Worm (Caenorhabditis elegans) whole organism, mixed stage, embryonic: ENCODE results near the gene F10D7.3.

Experiments used
- ceh-43 ChIP-seq: fragments of 200-800 bp; sonication (Bioruptor generic); optimal IDR thresholded peaks from 2 replicates; lab custom pipeline; 2018; ENCODE audit warnings: mild to moderate bottlenecking, missing genetic modification characterization, moderate library complexity, missing compliant biosample characterization
- ceh-83 ChIP-seq: fragments of 200-800 bp; sonication (Bioruptor generic); optimal IDR thresholded peaks from 2 replicates; lab custom pipeline; 2018; ENCODE audit warnings: mild to moderate bottlenecking, missing genetic modification characterization, missing compliant biosample characterization
- cnd-1 ChIP-seq: fragments of 200-800 bp; sonication (Bioruptor generic); optimal IDR thresholded peaks from 2 replicates; lab custom pipeline; 2018; ENCODE audit warnings: mild to moderate bottlenecking, missing genetic modification characterization, missing compliant biosample characterization
- ham-2 ChIP-seq: fragments of 200-800 bp; sonication (Bioruptor generic); optimal IDR thresholded peaks from 2 replicates; lab custom pipeline; 2018; ENCODE audit warnings: mild to moderate bottlenecking, missing genetic modification characterization, missing compliant biosample characterization
- mep-1 ChIP-seq: fragments of 150-350 bp; optimal IDR thresholded peaks from 2 replicates; lab custom pipeline; 2017; ENCODE audit warnings: missing biosample characterization, missing genetic modification reagents, missing genetic modification characterization, inconsistent platforms
- nhr-2 ChIP-seq: fragments of 150-350 bp; optimal IDR thresholded peaks from 2 replicates; lab custom pipeline; 2014; ENCODE audit warnings: missing biosample characterization, missing genetic modification characterization
- nhr-76 ChIP-seq: sonication (generic microtip); optimal IDR thresholded peaks from 2 replicates; lab custom pipeline; 2017; ENCODE audit warnings: missing biosample characterization, missing genetic modification characterization
- pha-4 ChIP-seq: fragments of 150-350 bp; optimal IDR thresholded peaks from 2 replicates; lab custom pipeline; 2018; ENCODE audit warnings: missing biosample characterization, missing genetic modification reagents, missing genetic modification characterization
- unc-120 ChIP-seq: sonication (generic microtip); optimal IDR thresholded peaks from 2 replicates; lab custom pipeline; 2017; ENCODE audit warnings: missing genetic modification characterization, missing compliant biosample characterization; ENCODE audit not compliant: poor library complexity, severe bottlenecking
- unc-62 ChIP-seq: fragments of 150-350 bp; optimal IDR thresholded peaks from 2 replicates; lab custom pipeline; 2014; ENCODE audit warnings: missing biosample characterization, missing genetic modification reagents, missing genetic modification characterization
- zip-8 ChIP-seq: fragments of 150-350 bp; optimal IDR thresholded peaks from 2 replicates; lab custom pipeline; 2014; ENCODE audit warnings: missing biosample characterization, missing genetic modification characterization

F10D7.3 gene

ce11 chrX:17327226-17327625 is 47.2 kb downstream of the F10D7.3 start:
- no peak for TF ChIP-seq unc-120 (tag; lab: Kevin White, UChicago)
- no peak for TF ChIP-seq pha-4
- no peak for TF ChIP-seq nhr-76 (tag; lab: Kevin White, UChicago)
- TF ChIP-seq ham-2 (GFP tag; lab: Kevin White, UChicago), result no peak

DNA sequence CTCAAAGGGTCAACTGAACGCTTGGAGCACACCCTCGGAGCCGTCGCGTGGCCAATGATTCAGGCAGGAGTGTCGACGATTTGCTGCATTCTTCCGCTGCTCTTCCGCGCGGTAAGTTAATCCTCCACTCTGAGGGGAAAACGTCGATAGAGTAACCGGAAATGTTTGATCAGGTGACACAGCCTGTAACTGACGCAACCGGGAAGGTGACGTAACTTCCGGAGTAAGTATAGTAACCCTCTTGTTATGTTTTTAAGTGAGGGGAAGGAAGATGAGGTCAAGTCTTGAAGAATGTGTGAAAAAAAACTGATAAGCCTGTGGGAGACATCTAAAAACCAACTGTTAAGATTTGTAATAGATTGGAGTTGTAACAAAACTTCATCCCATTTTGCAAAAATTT is 49.5 kb downstream of the F10D7.3 start:
- no peak for TF ChIP-seq mep-1 (tag; lab: Kevin White, UChicago)
- TF ChIP-seq nhr-2 (tag; lab: Kevin White, UChicago), result peak; percentile 71
- no peak for TF ChIP-seq unc-62 (GFP tag; lab: Kevin White, UChicago)
- TF ChIP-seq ham-2 (GFP tag; lab: Kevin White, UChicago), result no peak
- no peak for TF ChIP-seq ceh-43
- TF ChIP-seq zip-8 (tag; lab: Kevin White, UChicago), result peak; percentile 52
- no peak for TF ChIP-seq ceh-83 (GFP tag; lab: Kevin White, UChicago)
- no peak for TF ChIP-seq cnd-1
